Worm (Caenorhabditis elegans) whole organism, L4 larva: Measurements from ENCODE around the gene nrsn-1.

Experiments used
- D1046.2 ChIP-seq: fragments of 200-800 bp; sonication (Bioruptor generic); IDR thresholded peaks from 2 replicates; pipeline ENCODE4 v1.3.6; 2022; ENCODE audit warnings: missing genetic modification characterization, missing compliant biosample characterization
- F37D6.2 ChIP-seq: sonication (generic microtip); optimal IDR thresholded peaks from 2 replicates; lab custom pipeline; 2016; ENCODE audit warnings: mild to moderate bottlenecking, missing genetic modification characterization, missing compliant biosample characterization
- F49E8.2 ChIP-seq: sonication (generic microtip); optimal IDR thresholded peaks from 2 replicates; lab custom pipeline; 2016; ENCODE audit warnings: missing compliant biosample characterization, mild to moderate bottlenecking, missing genetic modification characterization, borderline replicate concordance
- R02D3.7 ChIP-seq: fragments of 150-350 bp; sonication (generic microtip); optimal IDR thresholded peaks from 3 replicates; lab custom pipeline; 2014; ENCODE audit warnings: missing biosample characterization, missing genetic modification characterization
- T26A8.4 ChIP-seq: fragments of 200-800 bp; sonication (Bioruptor generic); IDR thresholded peaks from 2 replicates; pipeline ENCODE4 v1.3.6; 2022; ENCODE audit warnings: missing genetic modification characterization, missing compliant biosample characterization
- Y5F2A.4 ChIP-seq: fragments of 200-800 bp; sonication (Bioruptor generic); optimal IDR thresholded peaks from 2 replicates; lab custom pipeline; 2018; ENCODE audit warnings: mild to moderate bottlenecking, missing genetic modification characterization, missing compliant biosample characterization
- Y75B8A.6 ChIP-seq: fragments of 200-800 bp; sonication (Bioruptor generic); IDR thresholded peaks from 2 replicates; pipeline ENCODE4 v1.3.6; 2022; ENCODE audit warnings: missing genetic modification reagents, missing genetic modification characterization, missing compliant biosample characterization
- aha-1 ChIP-seq: fragments of 150-350 bp; peaks from one replicate; lab custom pipeline; 2014; ENCODE audit warnings: missing biosample characterization, missing genetic modification characterization
- ama-1 ChIP-seq: fragments of 150-350 bp; optimal IDR thresholded peaks from 2 replicates; lab custom pipeline; 2014; ENCODE audit warnings: inconsistent platforms, mixed read lengths
- arid-1 ChIP-seq: fragments of 200-800 bp; sonication (Bioruptor generic); conservative IDR thresholded peaks from 2 replicates; pipeline ENCODE4 v1.3.6; 2022; ENCODE audit warnings: missing genetic modification reagents, missing genetic modification characterization, missing compliant biosample characterization
- attf-4 ChIP-seq: sonication (generic microtip); optimal IDR thresholded peaks from 3 replicates; lab custom pipeline; 2017; ENCODE audit warnings: missing biosample characterization, missing genetic modification characterization
- ceh-20 ChIP-seq: fragments of 200-800 bp; sonication (Bioruptor generic); IDR thresholded peaks from 2 replicates; pipeline ENCODE4 v1.3.6; 2022; ENCODE audit warnings: missing genetic modification reagents, missing genetic modification characterization, missing compliant biosample characterization
- ceh-28 ChIP-seq: fragments of 150-350 bp; optimal IDR thresholded peaks from 2 replicates; lab custom pipeline; 2014; ENCODE audit warnings: missing biosample characterization, missing genetic modification reagents, missing genetic modification characterization
- ceh-32 ChIP-seq: sonication (generic microtip); optimal IDR thresholded peaks from 2 replicates; lab custom pipeline; 2016; ENCODE audit warnings: mild to moderate bottlenecking, missing genetic modification characterization, missing compliant biosample characterization; ENCODE audit not compliant: poor library complexity
- ceh-62 ChIP-seq: sonication (generic microtip); optimal IDR thresholded peaks from 2 replicates; lab custom pipeline; 2017; ENCODE audit warnings: missing biosample characterization, missing genetic modification characterization
- ces-1 ChIP-seq: fragments of 150-350 bp; sonication (generic microtip); optimal IDR thresholded peaks from 4 replicates; lab custom pipeline; 2014; ENCODE audit warnings: missing biosample characterization, missing genetic modification reagents, missing genetic modification characterization
- cey-2 ChIP-seq: sonication (generic microtip); optimal IDR thresholded peaks from 3 replicates; lab custom pipeline; 2017; ENCODE audit warnings: missing genetic modification characterization, mild to moderate bottlenecking, missing compliant biosample characterization, antibody characterized with exemption, borderline replicate concordance; ENCODE audit not compliant: insufficient read depth
- daf-16 ChIP-seq, 3 experiments: sonication (generic microtip); optimal IDR thresholded peaks; 2 replicates each; lab custom pipeline; 2016 to 2017; ENCODE audit warnings: missing genetic modification characterization in 3 of 3, missing genetic modification reagents in 3 of 3, mild to moderate bottlenecking in 2 of 3, missing compliant biosample characterization in 2 of 3, missing biosample characterization in 1 of 3, moderate library complexity in 1 of 3
- daf-19 ChIP-seq: fragments of 200-800 bp; sonication (Bioruptor generic); conservative IDR thresholded peaks from 2 replicates; pipeline ENCODE4 v1.3.6; 2022; ENCODE audit warnings: missing genetic modification characterization, missing compliant biosample characterization
- daf-8 ChIP-seq: fragments of 200-800 bp; sonication (Bioruptor generic); IDR thresholded peaks from 2 replicates; pipeline ENCODE4 v1.3.6; 2022; ENCODE audit warnings: missing genetic modification characterization, missing compliant biosample characterization
- dmd-8 ChIP-seq: fragments of 200-800 bp; sonication (Bioruptor generic); IDR thresholded peaks from 2 replicates; pipeline ENCODE4 v1.3.6; 2022; ENCODE audit warnings: missing genetic modification characterization, missing compliant biosample characterization
- dpl-1 ChIP-seq: fragments of 150-350 bp; optimal IDR thresholded peaks from 2 replicates; lab custom pipeline; 2014; ENCODE audit warnings: missing biosample characterization, missing genetic modification reagents, missing genetic modification characterization
- egl-43 ChIP-seq: fragments of 200-800 bp; sonication (Bioruptor generic); IDR thresholded peaks from 2 replicates; pipeline ENCODE4 v1.3.6; 2022; ENCODE audit warnings: missing genetic modification reagents, missing genetic modification characterization, missing compliant biosample characterization
- fkh-10 ChIP-seq: fragments of 150-350 bp; optimal IDR thresholded peaks from 2 replicates; lab custom pipeline; 2014; ENCODE audit warnings: missing biosample characterization, missing genetic modification reagents, missing genetic modification characterization
- lin-1 ChIP-seq: fragments of 200-800 bp; sonication (Bioruptor generic); IDR thresholded peaks from 2 replicates; pipeline ENCODE4 v1.3.6; 2022; ENCODE audit warnings: missing genetic modification reagents, missing genetic modification characterization, missing compliant biosample characterization
- lin-13 ChIP-seq: fragments of 150-350 bp; optimal IDR thresholded peaks from 2 replicates; lab custom pipeline; 2014; ENCODE audit warnings: missing biosample characterization, missing genetic modification reagents, missing genetic modification characterization
- lin-29 ChIP-seq: fragments of 200-800 bp; sonication (Bioruptor generic); IDR thresholded peaks from 2 replicates; pipeline ENCODE4 v1.3.6; 2022; ENCODE audit warnings: missing genetic modification reagents, missing genetic modification characterization, missing compliant biosample characterization
- lir-3 ChIP-seq: sonication (generic microtip); optimal IDR thresholded peaks from 2 replicates; lab custom pipeline; 2016; ENCODE audit warnings: mild to moderate bottlenecking, missing genetic modification characterization, missing compliant biosample characterization
- lsy-2 ChIP-seq, 2 experiments: fragments of 150-350 bp in 1 of 2; sonication (generic microtip) in 1 of 2; optimal IDR thresholded peaks; 2 replicates each; lab custom pipeline; 2014 to 2017; ENCODE audit warnings: missing biosample characterization in 2 of 2, missing genetic modification characterization in 2 of 2
- madf-5 ChIP-seq, 2 experiments: fragments of 200-800 bp; sonication (Bioruptor generic); IDR thresholded peaks; 2 replicates each; pipeline ENCODE4 v1.3.6; 2022; ENCODE audit warnings: missing compliant biosample characterization in 2 of 2, missing genetic modification characterization in 2 of 2
- mdl-1 ChIP-seq, 2 experiments: fragments of 150-350 bp in 1 of 2; sonication (generic microtip) in 1 of 2; optimal IDR thresholded peaks; 2 replicates each; lab custom pipeline; 2014 to 2017; ENCODE audit warnings: missing biosample characterization in 2 of 2, missing genetic modification characterization in 2 of 2
- mep-1 ChIP-seq: fragments of 150-350 bp; sonication (generic microtip); optimal IDR thresholded peaks from 3 replicates; lab custom pipeline; 2014; ENCODE audit warnings: missing biosample characterization, missing genetic modification characterization
- mes-2 ChIP-seq: sonication (generic microtip); optimal IDR thresholded peaks from 2 replicates; lab custom pipeline; 2016; ENCODE audit warnings: missing genotype, mild to moderate bottlenecking, missing genetic modification characterization, missing compliant biosample characterization; ENCODE audit not compliant: poor library complexity, severe bottlenecking
- mxl-2 ChIP-seq: fragments of 200-800 bp; sonication (Bioruptor generic); conservative IDR thresholded peaks from 2 replicates; pipeline ENCODE4 v1.3.6; 2022; ENCODE audit warnings: missing genetic modification reagents, missing genetic modification characterization, missing compliant biosample characterization
- mxl-3 ChIP-seq: fragments of 200-800 bp; sonication (Bioruptor generic); optimal IDR thresholded peaks from 2 replicates; lab custom pipeline; 2018; ENCODE audit warnings: mild to moderate bottlenecking, missing genetic modification characterization, missing compliant biosample characterization
- nhr-102 ChIP-seq: sonication (generic microtip); optimal IDR thresholded peaks from 2 replicates; lab custom pipeline; 2016; ENCODE audit warnings: mild to moderate bottlenecking, missing genetic modification characterization, moderate library complexity, missing compliant biosample characterization
- nhr-111 ChIP-seq: fragments of 200-800 bp; sonication (Bioruptor generic); optimal IDR thresholded peaks from 2 replicates; lab custom pipeline; 2018; ENCODE audit warnings: mild to moderate bottlenecking, missing genetic modification characterization, missing compliant biosample characterization
- nhr-28 ChIP-seq: fragments of 150-350 bp; optimal IDR thresholded peaks from 2 replicates; lab custom pipeline; 2014; ENCODE audit warnings: missing biosample characterization, missing genetic modification characterization
- nhr-42 ChIP-seq: fragments of 200-800 bp; sonication (Bioruptor generic); IDR thresholded peaks from 2 replicates; pipeline ENCODE4 v1.3.6; 2022; ENCODE audit warnings: missing genetic modification characterization, missing compliant biosample characterization
- nhr-48 ChIP-seq: sonication (generic microtip); optimal IDR thresholded peaks from 2 replicates; lab custom pipeline; 2016; ENCODE audit warnings: mild to moderate bottlenecking, missing genetic modification characterization, missing compliant biosample characterization
- rbr-2 ChIP-seq: sonication (generic microtip); optimal IDR thresholded peaks from 2 replicates; lab custom pipeline; 2016; ENCODE audit warnings: missing genotype, missing genetic modification characterization, missing compliant biosample characterization
- saeg-2 ChIP-seq: fragments of 200-800 bp; sonication (Bioruptor generic); IDR thresholded peaks from 2 replicates; pipeline ENCODE4 v1.3.6; 2022; ENCODE audit warnings: missing genetic modification reagents, missing genetic modification characterization, missing compliant biosample characterization
- spr-1 ChIP-seq: sonication (generic microtip); optimal IDR thresholded peaks from 2 replicates; lab custom pipeline; 2016; ENCODE audit warnings: mild to moderate bottlenecking, missing genetic modification characterization, missing compliant biosample characterization
- tag-97 ChIP-seq: fragments of 200-800 bp; sonication (Bioruptor generic); IDR thresholded peaks from 2 replicates; pipeline ENCODE4 v1.3.6; 2022; ENCODE audit warnings: missing genetic modification characterization, missing compliant biosample characterization
- tra-1 ChIP-seq: fragments of 200-800 bp; sonication (Bioruptor generic); IDR thresholded peaks from 2 replicates; pipeline ENCODE4 v1.3.6; 2022; ENCODE audit warnings: missing genetic modification reagents, missing genetic modification characterization, missing compliant biosample characterization
- unc-62 ChIP-seq, 3 experiments: fragments of 150-350 bp in 1 of 3; sonication (generic microtip); optimal IDR thresholded peaks in 2 of 3; peaks in 1 of 3; 1 replicate in 1 of 3; 2 replicates in 2 of 3; lab custom pipeline; 2014 to 2017; ENCODE audit warnings: missing biosample characterization in 3 of 3, missing genetic modification characterization in 3 of 3, missing genetic modification reagents in 3 of 3, missing genotype in 1 of 3
- zag-1 ChIP-seq: fragments of 150-350 bp; optimal IDR thresholded peaks from 2 replicates; lab custom pipeline; 2014; ENCODE audit warnings: missing biosample characterization, missing genetic modification characterization
- zfp-2 ChIP-seq: sonication (generic microtip); optimal IDR thresholded peaks from 2 replicates; lab custom pipeline; 2016; ENCODE audit warnings: mild to moderate bottlenecking, missing genetic modification characterization, missing compliant biosample characterization
- zip-11 ChIP-seq: fragments of 200-800 bp; sonication (Bioruptor generic); IDR thresholded peaks from 2 replicates; pipeline ENCODE4 v1.3.6; 2022; ENCODE audit warnings: missing genetic modification characterization, missing compliant biosample characterization
- zip-2 ChIP-seq: fragments of 150-350 bp; optimal IDR thresholded peaks from 2 replicates; lab custom pipeline; 2014; ENCODE audit warnings: missing biosample characterization, missing genetic modification characterization
- ztf-7 ChIP-seq: fragments of 150-350 bp; optimal IDR thresholded peaks from 2 replicates; lab custom pipeline; 2014; ENCODE audit warnings: missing biosample characterization, missing genetic modification characterization

nrsn-1 gene

DNA sequence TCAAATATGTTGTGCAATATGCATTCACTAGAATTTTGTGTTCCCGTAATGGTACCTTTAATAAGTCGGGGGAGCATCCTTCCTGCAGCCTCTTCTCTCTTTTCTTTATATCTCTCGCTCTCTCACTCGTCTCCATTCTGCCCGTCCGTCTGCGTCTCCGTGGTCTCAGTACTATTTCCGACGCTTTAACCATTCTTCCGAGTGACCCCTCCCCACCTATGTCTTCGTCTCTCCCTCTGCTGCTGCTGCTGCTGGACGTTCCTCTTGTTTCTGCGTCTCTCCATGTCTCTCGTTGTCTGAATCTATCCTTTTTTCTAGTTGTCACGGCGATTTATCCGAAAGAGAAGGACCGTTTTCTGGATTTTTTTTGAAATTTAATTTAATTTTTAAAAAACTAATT is 11.9 kb downstream of the nrsn-1 start:
- peak; percentile 37 for TF ChIP-seq spr-1 (tag; lab: Kevin White, UChicago)
- TF ChIP-seq ceh-28 (tag; lab: Kevin White, UChicago), result no peak
- TF ChIP-seq F37D6.2 (tag; lab: Kevin White, UChicago), result peak; percentile 8
- peak; percentile 44; the same call in 1 of the 2 replicates for TF ChIP-seq egl-43
- no peak for TF ChIP-seq daf-8 (GFP tag; lab: Robert Waterston, UW)
- TF ChIP-seq mep-1 (tag; lab: Kevin White, UChicago), result peak; percentile 70
- TF ChIP-seq rbr-2 (tag; lab: Kevin White, UChicago), result peak; percentile 56
- no peak for TF ChIP-seq madf-5 (GFP tag; IDR thresholded peaks at IDR 0.05; lab: Robert Waterston, UW)
- no peak for TF ChIP-seq tag-97
- no peak for TF ChIP-seq zfp-2 (tag; lab: Kevin White, UChicago)
- TF ChIP-seq attf-4 (tag; lab: Kevin White, UChicago), result no peak
- no peak for TF ChIP-seq D1046.2 (GFP tag; lab: Robert Waterston, UW)
- no peak for TF ChIP-seq Y75B8A.6 (GFP tag; lab: Robert Waterston, UW)
- no peak for TF ChIP-seq lin-29 (GFP tag; lab: Robert Waterston, UW)
- TF ChIP-seq fkh-10 (GFP tag; lab: Kevin White, UChicago), result no peak
- no peak for TF ChIP-seq ceh-20 (GFP tag; lab: Robert Waterston, UW)
- TF ChIP-seq lir-3 (tag; lab: Kevin White, UChicago), result no peak
- TF ChIP-seq F49E8.2 (tag; lab: Kevin White, UChicago), result no peak
- no peak for TF ChIP-seq zip-2 (tag; lab: Kevin White, UChicago)
- TF ChIP-seq mxl-2 (GFP tag; lab: Robert Waterston, UW), result no peak
- TF ChIP-seq ceh-32, result no peak
- TF ChIP-seq Y5F2A.4 (GFP tag; lab: Kevin White, UChicago), result no peak
- peak in 1 of 2 experiments; percentile 47 for TF ChIP-seq unc-62 (GFP tag; optimal IDR thresholded peaks at IDR 0.05 in 1 of 2; lab: Kevin White, UChicago)
- no peak for TF ChIP-seq unc-62 (tag; optimal IDR thresholded peaks at IDR 0.05; lab: Kevin White, UChicago)
- peak; percentile 8 for TF ChIP-seq mxl-3 (GFP tag; lab: Kevin White, UChicago)
- peak; percentile 19 for TF ChIP-seq nhr-102 (tag; lab: Kevin White, UChicago)
- TF ChIP-seq ztf-7 (tag; lab: Kevin White, UChicago), result no peak
- no peak for TF ChIP-seq R02D3.7
- no peak for TF ChIP-seq lin-13
- 0 out of 2 replicates have a peak, but pooled peaks have one; percentile 55 for TF ChIP-seq dmd-8 (GFP tag; lab: Robert Waterston, UW)
- TF ChIP-seq tra-1 (GFP tag; lab: Robert Waterston, UW), result 0 out of 2 replicates have a peak, but pooled peaks have one; percentile 21
- TF ChIP-seq arid-1, result no peak
- TF ChIP-seq nhr-111 (GFP tag; lab: Kevin White, UChicago), result no peak
- no peak for TF ChIP-seq saeg-2 (GFP tag; lab: Robert Waterston, UW)
- peak; percentile 18 to 20 for TF ChIP-seq mdl-1 (tag; optimal IDR thresholded peaks at IDR 0.05; lab: Kevin White, UChicago)
- TF ChIP-seq cey-2, result no peak
- TF ChIP-seq ama-1 (lab: Kevin White, UChicago), result no peak
- no peak for TF ChIP-seq zag-1
- TF ChIP-seq ces-1, result no peak
- no peak for TF ChIP-seq ceh-62 (tag; lab: Kevin White, UChicago)
- no peak for TF ChIP-seq daf-16 (GFP tag; optimal IDR thresholded peaks at IDR 0.05; lab: Kevin White, UChicago)
- peak; percentile 32 for TF ChIP-seq daf-16 (tag; optimal IDR thresholded peaks at IDR 0.05; lab: Kevin White, UChicago)
- peak; percentile 34 for TF ChIP-seq nhr-28 (tag; lab: Kevin White, UChicago)
- no peak for TF ChIP-seq zip-11 (GFP tag; lab: Robert Waterston, UW)
- TF ChIP-seq nhr-48, result peak; percentile 49
- TF ChIP-seq daf-19, result no peak
- peak; percentile 37; the same call in 1 of the 2 replicates for TF ChIP-seq T26A8.4 (GFP tag; lab: Robert Waterston, UW)
- TF ChIP-seq dpl-1 (GFP tag; lab: Kevin White, UChicago), result peak; percentile 48
- no peak for TF ChIP-seq nhr-42 (GFP tag; lab: Robert Waterston, UW)
- TF ChIP-seq mes-2 (tag; lab: Kevin White, UChicago), result peak; percentile 59
- no peak for TF ChIP-seq aha-1 (tag; lab: Kevin White, UChicago)
- TF ChIP-seq lin-1, result no peak
- TF ChIP-seq lsy-2 (tag; optimal IDR thresholded peaks at IDR 0.05; lab: Kevin White, UChicago), result peak in 1 of 2 experiments; percentile 66
